Fruit fly (Drosophila melanogaster): ENCODE data around the gene Or98b.

The Or98b gene

DNA sequence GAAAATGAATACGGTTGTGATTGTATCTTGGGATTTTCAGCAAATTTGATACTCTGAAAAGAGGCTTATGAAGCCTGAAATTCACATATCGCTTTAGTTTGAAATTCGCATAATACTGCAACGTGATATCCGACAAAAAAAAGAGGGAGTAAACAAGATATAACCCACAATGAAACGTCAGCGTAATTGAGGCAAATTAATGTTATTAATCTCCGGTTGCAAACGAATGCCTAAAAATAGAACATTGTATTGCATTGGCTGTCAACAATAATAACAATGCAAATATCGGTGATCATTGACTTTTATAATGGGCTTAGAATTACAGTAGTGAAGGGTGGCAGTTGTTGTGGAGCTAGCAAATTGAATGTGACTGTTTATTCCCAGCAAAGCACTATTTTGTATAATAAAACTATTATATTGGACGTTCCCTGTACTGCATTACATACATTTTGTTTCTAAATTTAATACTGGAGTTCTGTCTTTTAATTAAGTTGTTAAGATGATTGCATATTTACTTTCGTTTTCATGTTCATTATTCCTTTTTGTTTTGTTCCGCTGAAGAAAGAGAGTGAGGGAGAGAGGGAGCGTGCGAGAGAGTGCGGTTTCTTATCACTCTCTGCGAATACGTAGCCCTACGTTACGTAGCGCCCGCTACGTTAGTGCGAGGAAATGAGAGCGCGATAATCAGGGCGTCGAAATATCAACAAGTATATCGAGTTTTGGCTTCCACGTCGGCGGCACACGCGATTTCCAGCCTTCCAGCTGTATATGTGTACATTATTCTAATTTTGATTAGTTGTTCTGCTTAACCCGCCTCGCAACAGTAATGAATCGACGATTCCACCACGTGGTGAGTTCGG is 21.5 kb upstream of the Or98b start (continued):
- TF ChIP-seq ase (GFP tag; IDR thresholded peaks at IDR 0.05) (no peak), pum (GFP tag; optimal IDR thresholded peaks at IDR 0.05) (no peak), toy (GFP tag; IDR thresholded peaks at IDR 0.05) (no peak), ab (GFP tag; optimal IDR thresholded peaks at IDR 0.05) (no peak), kay (GFP tag; optimal IDR thresholded peaks at IDR 0.05) (no peak), CG8089 (GFP tag; optimal IDR thresholded peaks at IDR 0.05) (no peak), NK7.1 (GFP tag; optimal IDR thresholded peaks at IDR 0.05) (no peak), Ravus (GFP tag; IDR thresholded peaks at IDR 0.05) (no peak), ham (GFP tag; IDR thresholded peaks at IDR 0.05) (no peak), disco-r (GFP tag; optimal IDR thresholded peaks at IDR 0.05) (no peak), CG11093 (GFP tag; IDR thresholded peaks at IDR 0.05) (no peak), CG4282 (GFP tag; optimal IDR thresholded peaks at IDR 0.05) (no peak), CG34376 (GFP tag; optimal IDR thresholded peaks at IDR 0.05) (peak; percentile 85), eve (GFP tag; optimal IDR thresholded peaks at IDR 0.05) (no peak), CG11696 (GFP tag; IDR thresholded peaks at IDR 0.05) (no peak), jumu (GFP tag; optimal IDR thresholded peaks at IDR 0.05) (no peak), Rx (GFP tag; IDR thresholded peaks at IDR 0.05) (no peak), Ada2b (GFP tag; IDR thresholded peaks at IDR 0.05) (no peak), NFAT (GFP tag; IDR thresholded peaks at IDR 0.05) (no peak), HLH4C (GFP tag; IDR thresholded peaks at IDR 0.05; ENCODE audit: partially characterized antibody) (no peak), CG42726 (GFP tag; IDR thresholded peaks at IDR 0.05; ENCODE audit: partially characterized antibody) (no peak), Asciz (GFP tag; optimal IDR thresholded peaks at IDR 0.05) (no peak), CG18764 (GFP tag; optimal IDR thresholded peaks at IDR 0.05) (no peak), h (optimal IDR thresholded peaks at IDR 0.05) (no peak), YL-1 (GFP tag; optimal IDR thresholded peaks at IDR 0.05) (peak; percentile 18), CG3995 (GFP tag; optimal IDR thresholded peaks at IDR 0.05) (no peak), her (GFP tag; optimal IDR thresholded peaks at IDR 0.05) (peak; percentile 46), so (GFP tag; IDR thresholded peaks at IDR 0.05) (no peak), luna (GFP tag; optimal IDR thresholded peaks at IDR 0.05) (no peak), gro (GFP tag; optimal IDR thresholded peaks at IDR 0.05) (peak; percentile 6), CG10462 (GFP tag; optimal IDR thresholded peaks at IDR 0.05) (no peak), Sox102F (GFP tag; optimal IDR thresholded peaks at IDR 0.05) (no peak), dmrt11E (tag; optimal IDR thresholded peaks at IDR 0.05) (no peak), crol (GFP tag; IDR thresholded peaks at IDR 0.05) (no peak; the same call in 1 of the 2 replicates), gsb-n (tag; optimal IDR thresholded peaks at IDR 0.05) (no peak), CG12769 (tag; optimal IDR thresholded peaks at IDR 0.05) (peak; percentile 66), jigr1 (GFP tag; IDR thresholded peaks at IDR 0.05) (no peak), pho (GFP tag; optimal IDR thresholded peaks at IDR 0.05) (no peak), lov (optimal IDR thresholded peaks at IDR 0.05) (no peak), lov (GFP tag; IDR thresholded peaks at IDR 0.05) (no peak), CG12744 (GFP tag; optimal IDR thresholded peaks at IDR 0.05) (no peak), wor (GFP tag; IDR thresholded peaks at IDR 0.05) (no peak), grau (tag; optimal IDR thresholded peaks at IDR 0.05) (peak; percentile 60), jing (GFP tag; optimal IDR thresholded peaks at IDR 0.05) (no peak), CG2199 (GFP tag; IDR thresholded peaks at IDR 0.05) (0 out of 3 replicates have a peak, but pooled peaks have one; percentile 52), pan (optimal IDR thresholded peaks at IDR 0.05) (no peak), pan (GFP tag; optimal IDR thresholded peaks at IDR 0.05 in 1 of 2, IDR thresholded peaks at IDR 0.05 in 1 of 2) (no peak), CG6254 (GFP tag; optimal IDR thresholded peaks at IDR 0.05) (no peak), CG17359 (tag; optimal IDR thresholded peaks at IDR 0.05) (no peak), CG12299 (tag; optimal IDR thresholded peaks at IDR 0.05) (no peak), phol (tag; optimal IDR thresholded peaks at IDR 0.05) (no peak), CG14965 (GFP tag; optimal IDR thresholded peaks at IDR 0.05; ENCODE audit: borderline replicate concordance) (no peak)
